Fruit fly (Drosophila melanogaster): ENCODE measurements around the gene CG14421.

DNA sequence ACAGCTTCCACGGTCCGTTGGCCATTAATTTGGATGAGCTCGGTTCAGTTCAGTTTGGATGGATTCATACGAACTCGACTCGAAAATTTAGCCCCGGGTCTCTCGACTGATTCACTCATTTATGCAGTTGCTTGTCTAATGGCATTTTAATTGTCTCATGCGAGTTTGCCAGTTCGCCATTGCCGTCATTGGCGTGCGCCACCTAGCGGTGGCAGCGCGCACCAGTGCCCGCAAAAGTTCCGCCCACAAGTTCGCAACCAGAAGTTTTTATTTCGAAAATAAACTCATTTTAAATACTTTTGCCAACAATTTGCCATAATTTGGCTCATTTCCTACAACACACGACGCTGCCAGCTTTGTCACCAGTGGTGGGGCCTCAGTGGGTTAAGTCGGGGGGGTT lies 26.1 kb upstream of the CG14421 start:
- TF ChIP-seq CG14655 (GFP tag; optimal IDR thresholded peaks at IDR 0.05): no peak
- no peak for TF ChIP-seq CG17806 (tag; optimal IDR thresholded peaks at IDR 0.05)
- no peak for TF ChIP-seq CG8159 (tag; optimal IDR thresholded peaks at IDR 0.05)
- no peak for TF ChIP-seq CG13204 (GFP tag; optimal IDR thresholded peaks at IDR 0.05)
- no peak for TF ChIP-seq CG15710 (tag; optimal IDR thresholded peaks at IDR 0.05)
- no peak for TF ChIP-seq rn (GFP tag; IDR thresholded peaks at IDR 0.05)
- no peak for TF ChIP-seq fd96Ca (GFP tag; IDR thresholded peaks at IDR 0.05)

All from whole organism, pupa.